Fruit fly (Drosophila melanogaster) whole organism: Measurements from ENCODE around the gene mRpL40.

ENCODE experiments used
- CG8478 ChIP-seq: fragments of >200 bp; optimal IDR thresholded peaks from 2 replicates; lab custom pipeline; 2018; ENCODE audit warnings: inconsistent platforms
- psq ChIP-seq: fragments of >200 bp; optimal IDR thresholded peaks from 2 replicates; lab custom pipeline; 2017
- usp ChIP-seq: fragments of >200 bp; optimal IDR thresholded peaks from 2 replicates; lab custom pipeline; 2017; ENCODE audit warnings: missing biosample characterization, missing genetic modification characterization, mixed read lengths

- TF ChIP-seq psq (lab: Kevin White, UChicago) = no peak
- no peak for TF ChIP-seq usp
- no peak for TF ChIP-seq CG8478
Observed at dm6 chr3R:11437528-11437927, 29.8 kb downstream of the mRpL40 start, which contains the start of gene CG17230.
